Fruit fly (Drosophila melanogaster): Measurements from ENCODE around the gene Pfdn1.

- TF ChIP-seq fru (GFP tag; optimal IDR thresholded peaks at IDR 0.05): no peak
- TF ChIP-seq sv (GFP tag; optimal IDR thresholded peaks at IDR 0.05): no peak
- TF ChIP-seq HLH106 (tag; optimal IDR thresholded peaks at IDR 0.05): no peak
- TF ChIP-seq dl (GFP tag; optimal IDR thresholded peaks at IDR 0.05; ENCODE audit: insufficient read depth in 1 of 2, partially characterized antibody in 2 of 2): no peak
These were observed 14.9 kb upstream of the Pfdn1 start, which contains the start of gene CG13995 for dm6 chr2L:6053874-6054469.
